Fruit fly (Drosophila melanogaster): Measurements from ENCODE around the gene dome.

DNA sequence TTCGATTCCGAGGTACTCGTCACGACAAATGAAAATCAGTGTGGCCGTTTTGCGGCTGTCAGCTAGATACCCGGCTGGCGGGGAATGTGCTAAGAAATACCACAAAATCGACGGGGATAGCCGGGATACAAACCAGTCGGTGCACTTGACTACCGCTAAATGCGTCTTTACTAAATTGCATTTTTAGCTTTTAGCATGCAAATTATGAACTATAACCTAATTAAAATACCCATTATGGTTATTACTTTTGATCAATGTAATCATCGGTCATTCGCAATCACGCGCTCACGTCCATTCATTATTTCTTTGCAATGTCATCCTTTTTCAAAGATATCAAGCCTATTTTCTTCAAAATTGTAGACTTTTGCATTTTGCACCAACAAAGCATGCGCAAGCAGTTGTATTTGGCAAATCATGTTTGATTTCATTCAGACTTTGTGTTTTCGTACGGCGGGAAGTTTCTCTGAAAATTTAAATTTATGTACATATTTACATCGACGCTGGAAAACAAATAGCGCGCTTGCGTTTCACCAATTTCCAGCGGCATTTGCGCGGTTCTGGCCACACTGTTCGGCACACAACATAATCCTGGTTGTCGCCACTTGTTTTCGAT lies 44.9 kb downstream of the dome start, which contains the start of gene Rcd-1:
- TF ChIP-seq spab (GFP tag; optimal IDR thresholded peaks at IDR 0.05) (no peak), CG6854 (GFP tag; optimal IDR thresholded peaks at IDR 0.05) (no peak), Sox102F (GFP tag; optimal IDR thresholded peaks at IDR 0.05) (no peak), eg (GFP tag; IDR thresholded peaks at IDR 0.05) (no peak)
